Fruit fly (Drosophila melanogaster) whole organism, embryonic: ENCODE data around the gene TwdlC.
A peak's percentile ranks its signal among the peaks of the same experiment; 100 is the strongest.

Experiments used
- CG11695 ChIP-seq: fragments of 200-800 bp; sonication (Bioruptor generic); IDR thresholded peaks from 3 replicates; pipeline ENCODE4 v1.3.6; 2022; ENCODE audit warnings: missing biosample characterization, missing genetic modification characterization
- CG12155 ChIP-seq: fragments of 200-800 bp; sonication (Bioruptor generic); optimal IDR thresholded peaks from 3 replicates; lab custom pipeline; 2016; ENCODE audit warnings: missing biosample characterization, missing genetic modification characterization
- CG14050 ChIP-seq: fragments of 200-800 bp; sonication (Bioruptor generic); IDR thresholded peaks from 3 replicates; pipeline ENCODE4 v1.3.6; 2022; ENCODE audit warnings: missing biosample characterization, missing genetic modification characterization
- CG14965 ChIP-seq: fragments of 200-800 bp; sonication (Bioruptor generic); optimal IDR thresholded peaks from 2 replicates; lab custom pipeline; 2016; ENCODE audit warnings: missing biosample characterization, missing genetic modification characterization, borderline replicate concordance
- CG15011 ChIP-seq: fragments of 200-800 bp; sonication (Bioruptor generic); optimal IDR thresholded peaks from 3 replicates; lab custom pipeline; 2018; ENCODE audit warnings: missing biosample characterization, mild to moderate bottlenecking, missing genetic modification characterization
- CG15269 ChIP-seq: fragments of 200-800 bp; sonication (Bioruptor generic); optimal IDR thresholded peaks from 2 replicates; lab custom pipeline; 2018; ENCODE audit warnings: missing biosample characterization, mild to moderate bottlenecking, missing genetic modification characterization, moderate library complexity
- CG16779 ChIP-seq: fragments of 200-800 bp; sonication (Bioruptor generic); IDR thresholded peaks from 2 replicates; pipeline ENCODE4 v1.3.6; 2022; ENCODE audit warnings: missing biosample characterization, missing genetic modification characterization
- CG2116 ChIP-seq: fragments of 200-800 bp; sonication (Bioruptor generic); optimal IDR thresholded peaks from 3 replicates; lab custom pipeline; 2018; ENCODE audit warnings: missing biosample characterization, mild to moderate bottlenecking, missing genetic modification characterization
- CG2202 ChIP-seq: fragments of 200-800 bp; sonication (Bioruptor generic); optimal IDR thresholded peaks from 2 replicates; lab custom pipeline; 2018; ENCODE audit warnings: missing biosample characterization, mild to moderate bottlenecking, missing genetic modification characterization
- CG32767 ChIP-seq: fragments of 200-800 bp; sonication (Bioruptor generic); IDR thresholded peaks from 2 replicates; pipeline ENCODE4 v1.3.6; 2022; ENCODE audit warnings: missing biosample characterization, missing genetic modification characterization
- CG42726 ChIP-seq: fragments of 200-800 bp; sonication (Bioruptor generic); IDR thresholded peaks from 2 replicates; pipeline ENCODE4 v1.3.6; 2022; ENCODE audit warnings: missing biosample characterization, missing genetic modification characterization; ENCODE audit not compliant: partially characterized antibody
- CG4424 ChIP-seq: fragments of 200-800 bp; sonication (Bioruptor generic); optimal IDR thresholded peaks from 3 replicates; lab custom pipeline; 2016; ENCODE audit warnings: missing biosample characterization, missing genetic modification characterization
- CG6272 ChIP-seq: fragments of 200-800 bp; sonication (Bioruptor generic); IDR thresholded peaks from 2 replicates; pipeline ENCODE4 v1.3.6; 2022; ENCODE audit warnings: missing biosample characterization, missing genetic modification characterization
- CG7928 ChIP-seq: fragments of 200-800 bp; sonication (Bioruptor generic); optimal IDR thresholded peaks from 2 replicates; lab custom pipeline; 2017; ENCODE audit warnings: missing biosample characterization, mild to moderate bottlenecking, missing genetic modification characterization
- CG7987 ChIP-seq: fragments of 200-800 bp; sonication (Bioruptor generic); optimal IDR thresholded peaks from 2 replicates; lab custom pipeline; 2018; ENCODE audit warnings: missing biosample characterization, mild to moderate bottlenecking, missing genetic modification characterization, moderate library complexity
- CG8478 ChIP-seq: fragments of >200 bp; optimal IDR thresholded peaks from 2 replicates; lab custom pipeline; 2018
- CG8944 ChIP-seq: fragments of 200-800 bp; sonication (Bioruptor generic); optimal IDR thresholded peaks from 3 replicates; lab custom pipeline; 2016; ENCODE audit warnings: missing biosample characterization, missing genetic modification characterization
- CG9215 ChIP-seq: fragments of 200-800 bp; sonication (Bioruptor generic); IDR thresholded peaks from 2 replicates; pipeline ENCODE4 v1.3.6; 2022; ENCODE audit warnings: missing biosample characterization, missing genetic modification characterization
- CTCF ChIP-seq: fragments of 200-800 bp; sonication (Bioruptor generic); optimal IDR thresholded peaks from 2 replicates; lab custom pipeline; 2017; ENCODE audit warnings: missing biosample characterization, mild to moderate bottlenecking, missing genetic modification characterization, moderate library complexity
- D19A ChIP-seq: fragments of 200-800 bp; optimal IDR thresholded peaks from 3 replicates; lab custom pipeline; 2019; ENCODE audit warnings: missing biosample characterization, mild to moderate bottlenecking, missing genetic modification characterization, moderate library complexity
- Dll ChIP-seq: fragments of 200-800 bp; sonication (Bioruptor generic); IDR thresholded peaks from 4 replicates; pipeline ENCODE4 v1.3.6; 2022; ENCODE audit warnings: missing biosample characterization, missing genetic modification characterization; ENCODE audit not compliant: partially characterized antibody
- ERR ChIP-seq: fragments of 200-800 bp; sonication (Bioruptor generic); optimal IDR thresholded peaks from 2 replicates; lab custom pipeline; 2016; ENCODE audit warnings: missing biosample characterization, missing genetic modification characterization
- Gsc ChIP-seq: fragments of 200-800 bp; sonication (Bioruptor generic); IDR thresholded peaks from 2 replicates; pipeline ENCODE4 v1.3.6; 2022; ENCODE audit warnings: missing biosample characterization, missing genetic modification characterization
- Hsf ChIP-seq: fragments of 200-800 bp; sonication (Bioruptor generic); optimal IDR thresholded peaks from 3 replicates; lab custom pipeline; 2016; ENCODE audit warnings: missing biosample characterization, missing genetic modification characterization
- Jarid2 ChIP-seq: fragments of 200-800 bp; sonication (Bioruptor generic); optimal IDR thresholded peaks from 3 replicates; lab custom pipeline; 2017; ENCODE audit warnings: mild to moderate bottlenecking, missing biosample characterization, missing genetic modification reagents, missing genetic modification characterization
- Mes4 ChIP-seq: fragments of 200-800 bp; sonication (Bioruptor generic); optimal IDR thresholded peaks from 2 replicates; lab custom pipeline; 2016; ENCODE audit warnings: missing biosample characterization, missing genetic modification characterization
- NFAT ChIP-seq: fragments of 200-800 bp; sonication (Bioruptor generic); IDR thresholded peaks from 2 replicates; pipeline ENCODE4 v1.3.6; 2022; ENCODE audit warnings: missing biosample characterization, missing genetic modification characterization
- Nf-YC ChIP-seq: fragments of 200-800 bp; optimal IDR thresholded peaks from 3 replicates; lab custom pipeline; 2019; ENCODE audit warnings: missing biosample characterization, mild to moderate bottlenecking, missing genetic modification characterization, moderate library complexity
- Ravus ChIP-seq: fragments of 200-800 bp; sonication (Bioruptor generic); IDR thresholded peaks from 2 replicates; pipeline ENCODE4 v1.3.6; 2022; ENCODE audit warnings: missing biosample characterization, missing genetic modification characterization
- Rfx ChIP-seq: fragments of 200-800 bp; sonication (Bioruptor generic); IDR thresholded peaks from 2 replicates; pipeline ENCODE4 v1.3.6; 2022; ENCODE audit warnings: missing biosample characterization, missing genetic modification characterization
- Xrp1 ChIP-seq: fragments of 200-800 bp; sonication (Bioruptor generic); IDR thresholded peaks from 2 replicates; pipeline ENCODE4 v1.3.6; 2022; ENCODE audit warnings: missing biosample characterization, missing genetic modification characterization
- abd-A ChIP-seq: fragments of 200-800 bp; sonication (Bioruptor generic); optimal IDR thresholded peaks from 3 replicates; lab custom pipeline; 2019; ENCODE audit warnings: missing biosample characterization, mild to moderate bottlenecking, missing genetic modification characterization, moderate library complexity
- btn ChIP-seq: fragments of 200-800 bp; sonication (Bioruptor generic); optimal IDR thresholded peaks from 2 replicates; lab custom pipeline; 2016; ENCODE audit warnings: missing biosample characterization, missing genetic modification characterization
- cad ChIP-seq: fragments of >200 bp; optimal IDR thresholded peaks from 2 replicates; lab custom pipeline; 2017; ENCODE audit warnings: missing biosample characterization, missing genetic modification characterization
- dan ChIP-seq: fragments of 200-800 bp; sonication (Bioruptor generic); IDR thresholded peaks from 2 replicates; pipeline ENCODE4 v1.3.6; 2022; ENCODE audit warnings: missing biosample characterization, missing genetic modification characterization
- dmrt99B ChIP-seq: fragments of 200-800 bp; sonication (Bioruptor generic); optimal IDR thresholded peaks from 2 replicates; lab custom pipeline; 2018; ENCODE audit warnings: missing biosample characterization, mild to moderate bottlenecking, missing genetic modification characterization, moderate library complexity
- dysf ChIP-seq: fragments of 200-800 bp; sonication (Bioruptor generic); IDR thresholded peaks from 3 replicates; pipeline ENCODE4 v1.3.6; 2022; ENCODE audit warnings: missing biosample characterization, missing genetic modification characterization
- fd64A ChIP-seq: fragments of 200-800 bp; sonication (Bioruptor generic); optimal IDR thresholded peaks from 3 replicates; lab custom pipeline; 2018; ENCODE audit warnings: missing biosample characterization, mild to moderate bottlenecking, missing genetic modification characterization
- gcm ChIP-seq: fragments of 200-800 bp; sonication (Bioruptor generic); optimal IDR thresholded peaks from 2 replicates; lab custom pipeline; 2019; ENCODE audit warnings: missing biosample characterization, mild to moderate bottlenecking, missing genetic modification characterization, moderate library complexity
- hkb ChIP-seq, 2 experiments: fragments of 200-800 bp in 1 of 2; fragments of >200 bp in 1 of 2; sonication (Bioruptor generic) in 1 of 2; IDR thresholded peaks in 1 of 2; optimal IDR thresholded peaks in 1 of 2; 2 replicates each; pipeline versions ENCODE4 v1.3.6 to Lab custom; 2017 to 2022; ENCODE audit warnings: missing biosample characterization in 1 of 2, missing genetic modification characterization in 1 of 2
- inv ChIP-seq: fragments of 200-800 bp; sonication (Bioruptor generic); IDR thresholded peaks from 2 replicates; pipeline ENCODE4 v1.3.6; 2022; ENCODE audit warnings: missing biosample characterization, missing genetic modification characterization; ENCODE audit not compliant: partially characterized antibody
- jigr1 ChIP-seq: fragments of 200-800 bp; sonication (Bioruptor generic); IDR thresholded peaks from 3 replicates; pipeline ENCODE4 v1.3.6; 2022; ENCODE audit warnings: missing biosample characterization, missing genetic modification characterization
- jing ChIP-seq: fragments of 200-800 bp; sonication (Bioruptor generic); optimal IDR thresholded peaks from 2 replicates; lab custom pipeline; 2018; ENCODE audit warnings: missing biosample characterization, mild to moderate bottlenecking, missing genetic modification characterization
- kay ChIP-seq: fragments of 200-800 bp; sonication (Bioruptor generic); optimal IDR thresholded peaks from 2 replicates; lab custom pipeline; 2016; ENCODE audit warnings: missing biosample characterization, missing genetic modification characterization
- kni ChIP-seq: fragments of 200-800 bp; sonication (Bioruptor generic); optimal IDR thresholded peaks from 3 replicates; lab custom pipeline; 2017; ENCODE audit warnings: mild to moderate bottlenecking, missing biosample characterization, missing genetic modification reagents, missing genetic modification characterization
- lab ChIP-seq: fragments of 200-800 bp; sonication (Bioruptor generic); optimal IDR thresholded peaks from 3 replicates; lab custom pipeline; 2017; ENCODE audit warnings: missing biosample characterization, missing genetic modification characterization, mild to moderate bottlenecking, moderate library complexity, missing genetic modification reagents
- salm ChIP-seq: fragments of 200-800 bp; sonication (Bioruptor generic); optimal IDR thresholded peaks from 2 replicates; lab custom pipeline; 2018; ENCODE audit warnings: missing biosample characterization, mild to moderate bottlenecking, missing genetic modification characterization
- shn ChIP-seq: fragments of 200-800 bp; sonication (Bioruptor generic); optimal IDR thresholded peaks from 3 replicates; lab custom pipeline; 2016; ENCODE audit warnings: missing biosample characterization, missing genetic modification characterization
- sisA ChIP-seq: fragments of 200-800 bp; sonication (Bioruptor generic); IDR thresholded peaks from 2 replicates; pipeline ENCODE4 v1.3.6; 2022; ENCODE audit warnings: missing biosample characterization, missing genetic modification characterization
- stc ChIP-seq: fragments of 200-800 bp; sonication (Bioruptor generic); IDR thresholded peaks from 2 replicates; pipeline ENCODE4 v1.3.6; 2022; ENCODE audit warnings: missing biosample characterization, missing genetic modification characterization
- tin ChIP-seq: fragments of 200-800 bp; sonication (Bioruptor generic); optimal IDR thresholded peaks from 3 replicates; lab custom pipeline; 2016; ENCODE audit warnings: missing biosample characterization, missing genetic modification characterization

TwdlC gene

DNA sequence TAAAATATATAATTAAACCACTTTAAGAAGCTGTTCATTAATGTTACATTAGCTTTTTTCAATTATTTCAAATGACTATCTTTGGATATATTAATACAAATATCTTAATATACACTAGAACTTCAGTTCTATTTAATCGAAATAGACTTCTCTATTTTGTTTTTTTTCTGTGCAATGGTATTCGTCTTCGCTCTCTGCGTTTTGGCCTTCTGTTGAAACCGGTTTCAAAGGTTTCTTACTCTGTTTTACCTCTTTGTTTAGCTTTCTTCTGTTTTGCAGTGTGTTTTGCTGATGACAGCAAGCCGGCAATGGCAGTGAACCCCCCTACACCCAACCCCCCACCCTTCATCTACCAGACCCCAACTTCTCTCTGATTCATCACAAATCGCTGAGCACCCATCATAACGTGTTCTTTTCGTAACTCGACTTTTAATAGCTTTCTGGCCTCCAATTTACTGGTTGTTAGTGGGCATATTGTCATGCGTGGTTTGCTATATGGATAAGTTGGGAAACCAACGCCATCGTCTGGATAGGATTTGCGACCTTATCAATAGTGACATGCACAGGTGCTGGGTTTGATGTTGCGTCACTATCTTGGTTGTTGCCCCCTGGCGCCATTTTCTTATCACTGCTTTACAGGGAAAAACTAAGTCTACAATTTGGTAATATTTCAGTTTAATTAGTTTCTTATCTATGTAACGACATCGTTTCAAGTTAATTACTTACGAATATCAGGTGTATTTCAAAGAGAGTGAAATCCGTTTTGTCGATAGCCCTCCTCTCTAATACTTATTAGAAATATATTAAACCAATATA lies 25.6 kb upstream of the TwdlC start (continued):
- TF ChIP-seq ERR (GFP tag; lab: Kevin White, UChicago) (no peak), dysf (GFP tag; lab: Robert Waterston, UW) (no peak), fd64A (GFP tag; lab: Kevin White, UChicago) (no peak), CTCF (GFP tag; lab: Kevin White, UChicago) (no peak), CG4424 (GFP tag; lab: Kevin White, UChicago) (no peak), CG42726 (GFP tag; lab: Robert Waterston, UW) (no peak), CG9215 (GFP tag; lab: Robert Waterston, UW) (no peak), Ravus (GFP tag; lab: Robert Waterston, UW) (no peak), CG14965 (no peak), tin (GFP tag; lab: Kevin White, UChicago) (no peak), CG2202 (tag; lab: Kevin White, UChicago) (no peak), dmrt99B (tag; lab: Kevin White, UChicago) (peak; percentile 41), jigr1 (GFP tag; lab: Robert Waterston, UW) (no peak), CG32767 (GFP tag; lab: Robert Waterston, UW) (no peak), CG6272 (GFP tag; lab: Robert Waterston, UW) (no peak), CG8478 (lab: Kevin White, UChicago) (no peak), Xrp1 (GFP tag; lab: Robert Waterston, UW) (peak; percentile 43; the same call in 1 of the 2 replicates), CG16779 (GFP tag; lab: Robert Waterston, UW) (no peak), kni (no peak), Hsf (GFP tag; lab: Kevin White, UChicago) (no peak), Jarid2 (GFP tag; lab: Kevin White, UChicago) (no peak), CG14050 (GFP tag; lab: Robert Waterston, UW) (no peak), stc (GFP tag; lab: Robert Waterston, UW) (no peak), CG11695 (GFP tag; lab: Robert Waterston, UW) (no peak), CG2116 (GFP tag; lab: Kevin White, UChicago) (no peak), Nf-YC (tag; lab: Kevin White, UChicago) (peak; percentile 17), salm (tag; lab: Kevin White, UChicago) (no peak), Mes4 (GFP tag; lab: Kevin White, UChicago) (no peak), kay (GFP tag; lab: Kevin White, UChicago) (peak; percentile 20), lab (GFP tag; lab: Kevin White, UChicago) (no peak), CG15269 (tag; lab: Kevin White, UChicago) (peak; percentile 36), Dll (GFP tag; lab: Robert Waterston, UW) (no peak), inv (GFP tag; lab: Robert Waterston, UW) (no peak), abd-A (tag; lab: Kevin White, UChicago) (no peak), gcm (peak; percentile 21), cad (no peak), CG7987 (GFP tag; lab: Kevin White, UChicago) (no peak), hkb (optimal IDR thresholded peaks at IDR 0.05; lab: Kevin White, UChicago) (no peak), hkb (GFP tag; IDR thresholded peaks at IDR 0.05; lab: Robert Waterston, UW) (no peak), btn (no peak), Gsc (GFP tag; lab: Robert Waterston, UW) (no peak), NFAT (no peak), CG15011 (no peak), CG7928 (GFP tag; lab: Kevin White, UChicago) (no peak), D19A (tag; lab: Kevin White, UChicago) (peak; percentile 36), CG12155 (no peak), CG8944 (GFP tag; lab: Kevin White, UChicago) (no peak), sisA (no peak), dan (GFP tag; lab: Robert Waterston, UW) (no peak), Rfx (peak; percentile 7; the same call in 1 of the 2 replicates), shn (no peak), jing (GFP tag; lab: Kevin White, UChicago) (no peak)
